Worm (Caenorhabditis elegans): ENCODE data around the gene glb-34.

- TF ChIP-seq ztf-11 (tag; optimal IDR thresholded peaks at IDR 0.05), result no peak
- no peak for TF ChIP-seq snpc-4 (tag; optimal IDR thresholded peaks at IDR 0.05)
- TF ChIP-seq nhr-237 (tag; optimal IDR thresholded peaks at IDR 0.05), result no peak
- no peak for TF ChIP-seq sup-37 (GFP tag; optimal IDR thresholded peaks at IDR 0.05)
- TF ChIP-seq lin-13 (GFP tag; optimal IDR thresholded peaks at IDR 0.05), result no peak
- no peak for TF ChIP-seq isw-1 (GFP tag; IDR thresholded peaks at IDR 0.05)
- TF ChIP-seq nhr-90 (tag; optimal IDR thresholded peaks at IDR 0.05; ENCODE audit: poor library complexity), result no peak
Observed at ce11 chrIV:14528718-14529117, 43.8 kb downstream of the glb-34 start, which contains the start of gene T27E7.3.

Measured in whole organism, L1 larva.